Worm (Caenorhabditis elegans) whole organism, L4 larva: ENCODE measurements around the gene ZC404.2.

Experiments used
- D1046.2 ChIP-seq: fragments of 200-800 bp; sonication (Bioruptor generic); IDR thresholded peaks from 2 replicates; pipeline ENCODE4 v1.3.6; 2022; ENCODE audit warnings: missing genetic modification characterization, missing compliant biosample characterization
- F10B5.3 ChIP-seq: sonication (generic microtip); optimal IDR thresholded peaks from 2 replicates; lab custom pipeline; 2016; ENCODE audit warnings: mild to moderate bottlenecking, missing genetic modification characterization, missing compliant biosample characterization
- F44E2.7 ChIP-seq: fragments of 200-800 bp; sonication (Bioruptor generic); IDR thresholded peaks from 2 replicates; pipeline ENCODE4 v2.1.2; 2022; ENCODE audit warnings: missing genetic modification characterization, missing compliant biosample characterization
- T26A8.4 ChIP-seq: fragments of 200-800 bp; sonication (Bioruptor generic); IDR thresholded peaks from 2 replicates; pipeline ENCODE4 v1.3.6; 2022; ENCODE audit warnings: missing genetic modification characterization, missing compliant biosample characterization
- Y105C5A.15 ChIP-seq: fragments of 200-800 bp; sonication (Bioruptor generic); IDR thresholded peaks from 2 replicates; pipeline ENCODE4 v1.3.6; 2022; ENCODE audit warnings: missing genetic modification characterization, missing compliant biosample characterization
- aha-1 ChIP-seq: fragments of 150-350 bp; peaks from one replicate; lab custom pipeline; 2014; ENCODE audit warnings: missing biosample characterization, missing genetic modification characterization
- ceh-20 ChIP-seq: fragments of 200-800 bp; sonication (Bioruptor generic); IDR thresholded peaks from 2 replicates; pipeline ENCODE4 v1.3.6; 2022; ENCODE audit warnings: missing genetic modification reagents, missing genetic modification characterization, missing compliant biosample characterization
- ceh-28 ChIP-seq: fragments of 150-350 bp; optimal IDR thresholded peaks from 2 replicates; lab custom pipeline; 2014; ENCODE audit warnings: missing biosample characterization, missing genetic modification reagents, missing genetic modification characterization
- ceh-32 ChIP-seq: sonication (generic microtip); optimal IDR thresholded peaks from 2 replicates; lab custom pipeline; 2016; ENCODE audit warnings: mild to moderate bottlenecking, missing genetic modification characterization, missing compliant biosample characterization; ENCODE audit not compliant: poor library complexity
- cey-2 ChIP-seq: sonication (generic microtip); optimal IDR thresholded peaks from 3 replicates; lab custom pipeline; 2017; ENCODE audit warnings: missing genetic modification characterization, mild to moderate bottlenecking, missing compliant biosample characterization, antibody characterized with exemption, borderline replicate concordance; ENCODE audit not compliant: insufficient read depth
- dmd-6 ChIP-seq: fragments of 200-800 bp; sonication (Bioruptor generic); IDR thresholded peaks from 2 replicates; pipeline ENCODE4 v1.3.6; 2022; ENCODE audit warnings: missing genetic modification reagents, missing genetic modification characterization, missing compliant biosample characterization
- dmd-9 ChIP-seq: fragments of 200-800 bp; sonication (Bioruptor generic); IDR thresholded peaks from 2 replicates; pipeline ENCODE4 v1.3.6; 2022; ENCODE audit warnings: missing genetic modification reagents, missing genetic modification characterization, missing compliant biosample characterization
- gei-8 ChIP-seq: fragments of 200-800 bp; sonication (Bioruptor generic); optimal IDR thresholded peaks from 2 replicates; lab custom pipeline; 2018; ENCODE audit warnings: mild to moderate bottlenecking, missing genetic modification characterization, missing compliant biosample characterization
- hmg-1.1 ChIP-seq: fragments of 200-800 bp; sonication (Bioruptor generic); IDR thresholded peaks from 2 replicates; pipeline ENCODE4 v1.3.6; 2022; ENCODE audit warnings: missing genetic modification reagents, missing genetic modification characterization, missing compliant biosample characterization
- lin-1 ChIP-seq: fragments of 200-800 bp; sonication (Bioruptor generic); IDR thresholded peaks from 2 replicates; pipeline ENCODE4 v1.3.6; 2022; ENCODE audit warnings: missing genetic modification reagents, missing genetic modification characterization, missing compliant biosample characterization
- lsy-2 ChIP-seq, 2 experiments: fragments of 150-350 bp in 1 of 2; sonication (generic microtip) in 1 of 2; optimal IDR thresholded peaks; 2 replicates each; lab custom pipeline; 2014 to 2017; ENCODE audit warnings: missing biosample characterization in 2 of 2, missing genetic modification characterization in 2 of 2
- madf-9 ChIP-seq: fragments of 200-800 bp; sonication (Bioruptor generic); conservative IDR thresholded peaks from 2 replicates; pipeline ENCODE4 v1.3.6; 2022; ENCODE audit warnings: missing genetic modification reagents, missing genetic modification characterization, missing compliant biosample characterization
- mdt-29 ChIP-seq: fragments of 200-800 bp; sonication (Bioruptor generic); IDR thresholded peaks from 2 replicates; pipeline ENCODE4 v1.3.6; 2022; ENCODE audit warnings: missing genetic modification reagents, missing genetic modification characterization, missing compliant biosample characterization
- mes-2 ChIP-seq: sonication (generic microtip); optimal IDR thresholded peaks from 2 replicates; lab custom pipeline; 2016; ENCODE audit warnings: missing genotype, mild to moderate bottlenecking, missing genetic modification characterization, missing compliant biosample characterization; ENCODE audit not compliant: poor library complexity, severe bottlenecking
- mxl-2 ChIP-seq: fragments of 200-800 bp; sonication (Bioruptor generic); conservative IDR thresholded peaks from 2 replicates; pipeline ENCODE4 v1.3.6; 2022; ENCODE audit warnings: missing genetic modification reagents, missing genetic modification characterization, missing compliant biosample characterization
- mxl-3 ChIP-seq: fragments of 200-800 bp; sonication (Bioruptor generic); optimal IDR thresholded peaks from 2 replicates; lab custom pipeline; 2018; ENCODE audit warnings: mild to moderate bottlenecking, missing genetic modification characterization, missing compliant biosample characterization
- nhr-28 ChIP-seq: fragments of 150-350 bp; optimal IDR thresholded peaks from 2 replicates; lab custom pipeline; 2014; ENCODE audit warnings: missing biosample characterization, missing genetic modification characterization
- nhr-42 ChIP-seq: fragments of 200-800 bp; sonication (Bioruptor generic); IDR thresholded peaks from 2 replicates; pipeline ENCODE4 v1.3.6; 2022; ENCODE audit warnings: missing genetic modification characterization, missing compliant biosample characterization
- nhr-77 ChIP-seq: fragments of 150-350 bp; optimal IDR thresholded peaks from 2 replicates; lab custom pipeline; 2014; ENCODE audit warnings: missing biosample characterization, missing genetic modification characterization
- pqm-1 ChIP-seq: sonication (generic microtip); optimal IDR thresholded peaks from 2 replicates; lab custom pipeline; 2017; ENCODE audit warnings: missing biosample characterization, missing genetic modification characterization
- set-16 ChIP-seq: fragments of 200-800 bp; sonication (Bioruptor generic); IDR thresholded peaks from 2 replicates; pipeline ENCODE4 v1.3.6; 2022; ENCODE audit warnings: missing genetic modification reagents, missing genetic modification characterization, missing compliant biosample characterization
- skn-1 ChIP-seq: fragments of 150-350 bp; optimal IDR thresholded peaks from 2 replicates; lab custom pipeline; 2014; ENCODE audit warnings: missing biosample characterization, missing genetic modification characterization
- spr-3 ChIP-seq: fragments of 200-800 bp; sonication (Bioruptor generic); optimal IDR thresholded peaks from 2 replicates; lab custom pipeline; 2018; ENCODE audit warnings: mild to moderate bottlenecking, missing genetic modification characterization, missing compliant biosample characterization
- unc-62 ChIP-seq, 3 experiments: fragments of 150-350 bp in 1 of 3; sonication (generic microtip); optimal IDR thresholded peaks in 2 of 3; peaks in 1 of 3; 1 replicate in 1 of 3; 2 replicates in 2 of 3; lab custom pipeline; 2014 to 2017; ENCODE audit warnings: missing biosample characterization in 3 of 3, missing genetic modification characterization in 3 of 3, missing genetic modification reagents in 3 of 3, missing genotype in 1 of 3
- zag-1 ChIP-seq: fragments of 150-350 bp; optimal IDR thresholded peaks from 2 replicates; lab custom pipeline; 2014; ENCODE audit warnings: missing biosample characterization, missing genetic modification characterization
- zip-2 ChIP-seq: fragments of 150-350 bp; optimal IDR thresholded peaks from 2 replicates; lab custom pipeline; 2014; ENCODE audit warnings: missing biosample characterization, missing genetic modification characterization

The ZC404.2 gene

DNA sequence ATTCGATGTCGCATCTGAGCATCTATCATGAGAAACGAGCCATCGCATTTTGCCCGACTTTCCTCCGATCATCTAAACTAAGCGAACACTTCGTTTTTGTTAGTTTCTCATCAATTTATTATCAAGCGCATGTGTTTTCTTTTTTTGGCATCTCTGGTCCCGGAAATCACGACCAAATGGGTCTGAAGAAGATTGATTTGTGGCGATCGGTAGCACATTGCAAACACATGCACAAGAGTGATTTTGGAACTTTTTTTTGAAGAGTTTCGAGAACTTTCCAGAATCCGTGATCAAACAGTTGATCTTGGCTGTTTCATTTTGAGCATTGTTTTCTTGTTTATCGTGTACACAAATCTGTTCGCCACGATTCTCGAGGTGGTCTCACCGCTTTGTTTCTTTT is 34.5 kb upstream of the ZC404.2 start:
- TF ChIP-seq F44E2.7 (GFP tag; lab: Robert Waterston, UW) (no peak), T26A8.4 (no peak), dmd-6 (GFP tag; lab: Robert Waterston, UW) (no peak), ceh-20 (GFP tag; lab: Robert Waterston, UW) (0 out of 2 replicates have a peak, but pooled peaks have one; percentile 27), mes-2 (tag; lab: Kevin White, UChicago) (no peak), set-16 (no peak), zag-1 (tag; lab: Kevin White, UChicago) (no peak), dmd-9 (GFP tag; lab: Robert Waterston, UW) (no peak), unc-62 (GFP tag; optimal IDR thresholded peaks at IDR 0.05 in 1 of 2; lab: Kevin White, UChicago) (peak in 1 of 2 experiments; percentile 81), unc-62 (tag; optimal IDR thresholded peaks at IDR 0.05; lab: Kevin White, UChicago) (no peak), pqm-1 (no peak), nhr-77 (tag; lab: Kevin White, UChicago) (no peak)

DNA sequence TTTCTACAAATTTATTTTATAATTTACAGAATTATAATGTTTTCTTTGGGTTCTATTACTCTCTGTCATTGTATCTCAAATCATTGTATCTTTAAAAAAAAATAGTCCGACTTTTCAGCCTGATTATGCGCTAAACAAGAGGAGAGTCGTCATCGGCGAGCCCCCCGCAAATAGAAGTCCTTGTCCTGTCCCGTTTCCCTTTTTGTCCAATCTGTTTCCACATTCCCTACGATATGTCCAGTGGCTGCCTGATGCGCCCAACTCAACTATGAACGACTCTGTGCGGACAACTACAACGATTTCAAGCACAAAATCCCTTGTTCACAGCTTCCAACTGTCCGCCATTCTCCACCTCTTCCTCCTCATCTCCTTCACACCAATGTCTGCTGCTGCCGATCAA is 29.7 kb upstream of the ZC404.2 start, which contains the start of gene dbl-1:
Gene dbl-1, plus strand, starts transcription at position 119 of the 400 bp plus-strand sequence.
- TF ChIP-seq aha-1 (tag; lab: Kevin White, UChicago), result peak; percentile 91
- no peak for TF ChIP-seq mxl-2

DNA sequence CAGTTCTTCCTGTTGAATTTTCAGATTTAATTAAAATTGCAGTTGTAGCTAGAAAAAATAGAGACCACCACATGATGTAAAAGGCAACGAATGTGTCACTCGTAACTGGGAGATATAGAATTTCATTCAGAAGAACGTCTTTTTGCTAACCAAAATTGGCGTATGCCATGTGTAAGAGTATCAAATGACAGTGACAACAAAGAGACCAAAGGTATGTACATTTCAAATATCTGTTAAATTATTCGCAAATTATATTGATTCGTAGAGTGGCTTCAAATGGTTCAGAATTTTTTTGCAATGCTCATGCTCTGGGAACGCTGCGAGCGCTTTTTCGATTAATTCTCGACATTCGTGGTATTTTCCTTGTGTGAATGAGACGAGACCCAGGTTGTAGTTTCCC is 25.4 kb upstream of the ZC404.2 start, which contains the start of gene T25F10.4:
Gene T25F10.4, minus strand, starts transcription at position 101 of the 400 bp plus-strand sequence.
- TF ChIP-seq mxl-3 (GFP tag; lab: Kevin White, UChicago) (no peak), zag-1 (tag; lab: Kevin White, UChicago) (no peak), ceh-32 (tag; lab: Kevin White, UChicago) (no peak), skn-1 (tag; lab: Kevin White, UChicago) (no peak), zip-2 (tag; lab: Kevin White, UChicago) (no peak), cey-2 (tag; lab: Kevin White, UChicago) (no peak), lsy-2 (tag; optimal IDR thresholded peaks at IDR 0.05; lab: Kevin White, UChicago) (no peak), spr-3 (GFP tag; lab: Kevin White, UChicago) (no peak), lin-1 (GFP tag; lab: Robert Waterston, UW) (no peak), nhr-28 (tag; lab: Kevin White, UChicago) (no peak), mdt-29 (no peak), F10B5.3 (tag; lab: Kevin White, UChicago) (no peak), ceh-20 (GFP tag; lab: Robert Waterston, UW) (no peak)

DNA sequence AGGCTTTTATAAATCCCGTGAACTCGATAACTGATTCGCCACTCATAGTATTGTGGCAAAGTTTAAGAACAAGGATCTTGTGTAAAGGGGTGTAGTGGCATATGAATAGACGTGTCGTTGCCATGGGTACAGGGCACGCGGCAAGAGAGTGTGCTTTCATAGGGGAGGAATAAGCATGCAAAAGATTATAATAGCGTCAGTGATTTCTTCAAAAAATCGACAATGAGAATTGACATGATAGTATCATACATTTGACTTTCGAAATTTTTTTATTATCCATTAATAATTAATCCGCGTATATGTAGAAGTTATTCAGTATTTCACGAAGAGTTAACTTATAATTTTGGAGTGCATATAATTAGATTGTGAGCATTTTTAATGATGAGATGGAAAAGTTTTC is 22.8 kb upstream of the ZC404.2 start, which contains the start of gene bbs-8:
Gene bbs-8, minus strand, starts transcription at position 101 of the 400 bp plus-strand sequence.
- TF ChIP-seq lsy-2 (tag; optimal IDR thresholded peaks at IDR 0.05; lab: Kevin White, UChicago), result no peak
- no peak for TF ChIP-seq T26A8.4
- TF ChIP-seq aha-1 (tag; lab: Kevin White, UChicago), result peak; percentile 44
- TF ChIP-seq D1046.2, result no peak
- TF ChIP-seq Y105C5A.15, result no peak

DNA sequence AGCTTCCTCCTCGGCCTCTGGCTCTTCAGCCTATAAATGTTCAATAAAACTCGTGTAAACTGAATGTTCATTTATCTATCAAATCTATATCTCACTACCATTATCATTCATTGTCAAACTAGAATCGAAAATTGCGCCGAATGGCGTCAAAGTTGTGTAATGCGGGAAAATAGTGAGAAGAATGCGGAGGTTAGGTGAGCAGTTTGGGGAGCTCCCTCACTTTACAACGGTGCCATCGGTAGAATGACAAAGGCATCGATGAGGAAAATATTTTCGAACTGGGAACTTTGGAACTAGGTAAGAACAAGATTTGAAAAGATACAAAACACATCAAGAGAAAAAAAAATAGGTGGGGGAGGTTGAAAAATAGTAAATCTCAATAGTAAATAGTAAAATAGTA is 20.2 kb upstream of the ZC404.2 start:
- no peak for TF ChIP-seq gei-8 (GFP tag; lab: Kevin White, UChicago)
- TF ChIP-seq madf-9 (GFP tag; lab: Robert Waterston, UW), result no peak
- TF ChIP-seq mdt-29, result no peak
- TF ChIP-seq nhr-28 (tag; lab: Kevin White, UChicago), result no peak
- TF ChIP-seq nhr-42 (GFP tag; lab: Robert Waterston, UW), result no peak
- no peak for TF ChIP-seq ceh-28 (tag; lab: Kevin White, UChicago)
- TF ChIP-seq hmg-1.1 (GFP tag; lab: Robert Waterston, UW), result no peak
